Comparison of ENCODE assay signal across 8 worm cellular contexts in the genomic region with DNA sequence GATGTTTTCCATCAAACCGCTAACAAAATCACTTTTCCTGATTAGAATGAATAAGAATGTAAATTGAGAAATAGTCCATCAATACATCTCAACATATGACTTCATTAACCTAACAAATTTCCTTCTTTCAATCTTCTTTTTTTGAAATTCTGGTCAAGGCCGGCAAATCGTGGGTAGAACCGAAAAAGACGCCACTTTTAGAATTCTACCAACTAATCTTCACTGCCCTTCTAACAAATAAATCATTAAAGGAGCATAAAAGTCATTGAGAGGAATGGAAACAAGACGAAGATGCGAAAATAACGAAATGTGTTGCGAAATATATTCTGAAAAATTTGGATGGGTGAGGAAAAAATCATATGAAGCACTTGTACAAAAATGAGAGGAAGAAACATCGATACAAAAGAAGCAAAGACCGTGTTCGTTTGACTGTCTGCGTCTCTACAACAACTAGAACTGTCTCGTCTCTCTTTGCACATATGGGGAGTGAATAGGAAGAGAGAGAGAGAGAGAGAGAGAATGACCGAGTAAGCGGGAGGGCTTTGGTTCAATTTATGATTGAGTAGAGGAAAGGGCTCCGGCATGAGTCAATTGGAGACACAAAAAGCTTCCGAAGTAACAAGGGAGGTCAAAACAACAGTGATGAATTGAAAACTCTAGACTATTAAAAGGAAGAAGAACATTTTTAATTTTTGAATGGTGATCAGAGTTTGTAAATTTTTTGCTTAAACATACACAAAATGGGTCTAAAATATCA.
TF ChIP-seq lines count a peak whose summit lies in the region.

No protein-coding gene starts in this region.

TF ChIP-seq in whole organism, L1 larva, 84 proteins besides CTCF, POLR2A, EP300 and RAD21 (continues in another document):
- TF ChIP-seq snu-23 (GFP tag; optimal IDR thresholded peaks at IDR 0.05; lab: Kevin White, UChicago) (peak; percentile 8), hlh-4 (tag; optimal IDR thresholded peaks at IDR 0.05; lab: Kevin White, UChicago) (no peak), nhr-90 (tag; optimal IDR thresholded peaks at IDR 0.05; lab: Kevin White, UChicago; ENCODE audit: poor library complexity) (peak; percentile 2), ceh-82 (tag; optimal IDR thresholded peaks at IDR 0.05; lab: Kevin White, UChicago) (no peak), lin-35 (GFP tag; optimal IDR thresholded peaks at IDR 0.05; lab: Kevin White, UChicago) (peak in 1 of 2 experiments; percentile 63), hpl-2 (GFP tag; optimal IDR thresholded peaks at IDR 0.05; lab: Kevin White, UChicago) (peak; percentile 43), nhr-71 (tag; optimal IDR thresholded peaks at IDR 0.05; lab: Kevin White, UChicago) (peak; percentile 17), ces-1 (GFP tag; optimal IDR thresholded peaks at IDR 0.05; lab: Kevin White, UChicago) (no peak), unc-86 (tag; optimal IDR thresholded peaks at IDR 0.05; lab: Kevin White, UChicago) (no peak), mep-1 (tag; optimal IDR thresholded peaks at IDR 0.05; lab: Kevin White, UChicago) (peak; percentile 34)

TF ChIP-seq in whole organism, L2 larva, 48 proteins besides CTCF, POLR2A, EP300 and RAD21 (continues in another document):
- no peak for TF ChIP-seq nhr-21 (tag; optimal IDR thresholded peaks at IDR 0.05; lab: Kevin White, UChicago)
- TF ChIP-seq sem-4 (tag; optimal IDR thresholded peaks at IDR 0.05; lab: Kevin White, UChicago) = no peak
- TF ChIP-seq elt-3 (tag; optimal IDR thresholded peaks at IDR 0.05; lab: Kevin White, UChicago) = no peak
- TF ChIP-seq R02D3.7 (tag; optimal IDR thresholded peaks at IDR 0.05; lab: Kevin White, UChicago) = no peak
- no peak for TF ChIP-seq nhr-25 (tag; optimal IDR thresholded peaks at IDR 0.05; lab: Kevin White, UChicago)
- no peak for TF ChIP-seq peb-1 (tag; optimal IDR thresholded peaks at IDR 0.05; lab: Kevin White, UChicago)
- TF ChIP-seq unc-55 (GFP tag; optimal IDR thresholded peaks at IDR 0.05; lab: Kevin White, UChicago) = peak; percentile 28
- no peak for TF ChIP-seq blmp-1 (tag; optimal IDR thresholded peaks at IDR 0.05; lab: Kevin White, UChicago; ENCODE audit: insufficient read depth)
- no peak for TF ChIP-seq ztf-1 (GFP tag; conservative IDR thresholded peaks at IDR 0.05; lab: Robert Waterston, UW)
- TF ChIP-seq crh-2 (tag; optimal IDR thresholded peaks at IDR 0.05; lab: Kevin White, UChicago) = peak; percentile 6
- no peak for TF ChIP-seq ZK546.5 (tag; optimal IDR thresholded peaks at IDR 0.05; lab: Kevin White, UChicago)

TF ChIP-seq in whole organism, L3 larva, 47 proteins besides CTCF, POLR2A, EP300 and RAD21 (continues in another document):
- peak; percentile 32 for TF ChIP-seq nfya-1 (tag; optimal IDR thresholded peaks at IDR 0.05; lab: Kevin White, UChicago; ENCODE audit: insufficient read depth)
- TF ChIP-seq mml-1 (tag; optimal IDR thresholded peaks at IDR 0.05; lab: Kevin White, UChicago) = no peak
- peak; percentile 12 for TF ChIP-seq nhr-25 (tag; optimal IDR thresholded peaks at IDR 0.05; lab: Kevin White, UChicago)
- TF ChIP-seq nhr-43 (tag; optimal IDR thresholded peaks at IDR 0.05; lab: Kevin White, UChicago; ENCODE audit: poor library complexity, severe bottlenecking) = no peak
- TF ChIP-seq hmg-11 (tag; optimal IDR thresholded peaks at IDR 0.05; lab: Kevin White, UChicago) = peak; percentile 16
- TF ChIP-seq pqm-1 (tag; optimal IDR thresholded peaks at IDR 0.05; lab: Kevin White, UChicago) = peak; percentile 1
- TF ChIP-seq nhr-76 (tag; optimal IDR thresholded peaks at IDR 0.05; lab: Kevin White, UChicago) = peak; percentile 84
- TF ChIP-seq elt-2 (tag; optimal IDR thresholded peaks at IDR 0.05; lab: Kevin White, UChicago) = peak; percentile 12
- peak; percentile 17 for TF ChIP-seq ceh-28 (tag; optimal IDR thresholded peaks at IDR 0.05; lab: Kevin White, UChicago)
- TF ChIP-seq pha-4 (tag; optimal IDR thresholded peaks at IDR 0.05; lab: Kevin White, UChicago) = peak; percentile 60

TF ChIP-seq in whole organism, L4 larva, 104 proteins besides CTCF, POLR2A, EP300 and RAD21 (continues in another document):
- peak; percentile 63 for TF ChIP-seq hlh-11 (tag; optimal IDR thresholded peaks at IDR 0.05; lab: Kevin White, UChicago)
- TF ChIP-seq dve-1 (tag; optimal IDR thresholded peaks at IDR 0.05; lab: Kevin White, UChicago; ENCODE audit: insufficient read depth) = peak; percentile 58
- TF ChIP-seq hmg-1.1 (GFP tag; IDR thresholded peaks at IDR 0.05; lab: Robert Waterston, UW) = peak; percentile 76
- peak; percentile 31 for TF ChIP-seq mes-2 (tag; optimal IDR thresholded peaks at IDR 0.05; lab: Kevin White, UChicago; ENCODE audit: poor library complexity, severe bottlenecking)
- no peak for TF ChIP-seq dmd-6 (GFP tag; IDR thresholded peaks at IDR 0.05; lab: Robert Waterston, UW)
- TF ChIP-seq mep-1 (tag; optimal IDR thresholded peaks at IDR 0.05; lab: Kevin White, UChicago) = peak; percentile 40
- TF ChIP-seq aha-1 (tag; lab: Kevin White, UChicago) = peak; percentile 53
- no peak for TF ChIP-seq sdz-12 (GFP tag; optimal IDR thresholded peaks at IDR 0.05; lab: Kevin White, UChicago)
- TF ChIP-seq unc-62 (GFP tag; optimal IDR thresholded peaks at IDR 0.05 in 1 of 2; lab: Kevin White, UChicago) = peak in 1 of 2 experiments; percentile 61
- TF ChIP-seq unc-62 (tag; optimal IDR thresholded peaks at IDR 0.05; lab: Kevin White, UChicago) = no peak

TF ChIP-seq in whole organism, late embryonic, 69 proteins besides CTCF, POLR2A, EP300 and RAD21 (continues in another document):
- TF ChIP-seq hlh-30 (tag; optimal IDR thresholded peaks at IDR 0.05; lab: Kevin White, UChicago; ENCODE audit: insufficient read depth) = no peak
- TF ChIP-seq pqm-1 (tag; optimal IDR thresholded peaks at IDR 0.05; lab: Kevin White, UChicago) = no peak
- TF ChIP-seq tbx-2 (tag; optimal IDR thresholded peaks at IDR 0.05; lab: Kevin White, UChicago) = peak; percentile 0
- TF ChIP-seq F13H6.1 (tag; optimal IDR thresholded peaks at IDR 0.05; lab: Kevin White, UChicago) = no peak
- TF ChIP-seq sox-4 (tag; optimal IDR thresholded peaks at IDR 0.05; lab: Kevin White, UChicago) = no peak
- TF ChIP-seq dmd-4 (tag; optimal IDR thresholded peaks at IDR 0.05; lab: Kevin White, UChicago; ENCODE audit: borderline replicate concordance) = no peak
- no peak for TF ChIP-seq pax-1 (tag; optimal IDR thresholded peaks at IDR 0.05; lab: Kevin White, UChicago)
- TF ChIP-seq ceh-45 (GFP tag; IDR thresholded peaks at IDR 0.05; lab: Robert Waterston, UW) = no peak
- TF ChIP-seq lim-6 (tag; optimal IDR thresholded peaks at IDR 0.05; lab: Kevin White, UChicago) = no peak
- peak; percentile 5 for TF ChIP-seq nfya-1 (tag; optimal IDR thresholded peaks at IDR 0.05; lab: Kevin White, UChicago)
- TF ChIP-seq che-1 (tag; optimal IDR thresholded peaks at IDR 0.05; lab: Kevin White, UChicago) = no peak

TF ChIP-seq in whole organism, midembryonic, 9 proteins besides CTCF, POLR2A, EP300 and RAD21:
- TF ChIP-seq ztf-29 (GFP tag; IDR thresholded peaks at IDR 0.05; lab: Robert Waterston, UW) = peak; percentile 57; the same call in 1 of the 2 replicates
- no peak for TF ChIP-seq med-1 (GFP tag; optimal IDR thresholded peaks at IDR 0.05; lab: Kevin White, UChicago; ENCODE audit: insufficient read depth)

TF ChIP-seq in whole organism, mixed stage, embryonic, 35 proteins besides CTCF, POLR2A, EP300 and RAD21:
- TF ChIP-seq lin-32 (GFP tag; optimal IDR thresholded peaks at IDR 0.05; lab: Kevin White, UChicago) (no peak), ces-1 (GFP tag; optimal IDR thresholded peaks at IDR 0.05; lab: Kevin White, UChicago) (peak; percentile 35), blmp-1 (tag; optimal IDR thresholded peaks at IDR 0.05; lab: Kevin White, UChicago) (no peak), ham-2 (GFP tag; optimal IDR thresholded peaks at IDR 0.05; lab: Kevin White, UChicago) (peak; percentile 59), ceh-83 (GFP tag; optimal IDR thresholded peaks at IDR 0.05; lab: Kevin White, UChicago) (no peak), nhr-2 (tag; optimal IDR thresholded peaks at IDR 0.05; lab: Kevin White, UChicago) (no peak)

TF ChIP-seq in whole organism, young adult, 124 proteins besides CTCF, POLR2A, EP300 and RAD21:
- TF ChIP-seq hmg-1.2 (GFP tag; IDR thresholded peaks at IDR 0.05; lab: Robert Waterston, UW) = peak; percentile 87
- no peak for TF ChIP-seq F57A8.1 (GFP tag; optimal IDR thresholded peaks at IDR 0.05; lab: Kevin White, UChicago)
- peak; percentile 45 for TF ChIP-seq nhr-80 (tag; optimal IDR thresholded peaks at IDR 0.05; lab: Kevin White, UChicago)
- no peak for TF ChIP-seq sptf-2 (GFP tag; optimal IDR thresholded peaks at IDR 0.05; lab: Kevin White, UChicago)
- no peak for TF ChIP-seq attf-3 (GFP tag; conservative IDR thresholded peaks at IDR 0.05; lab: Robert Waterston, UW)
- peak; percentile 28 for TF ChIP-seq attf-5 (GFP tag; optimal IDR thresholded peaks at IDR 0.05; lab: Kevin White, UChicago)
- peak; percentile 90 for TF ChIP-seq cebp-1 (GFP tag; IDR thresholded peaks at IDR 0.05; lab: Robert Waterston, UW)
- TF ChIP-seq cebp-1 (tag; optimal IDR thresholded peaks at IDR 0.05; lab: Kevin White, UChicago) = peak; percentile 96
